Worm (Caenorhabditis elegans): ENCODE results near the gene acs-3.

- TF ChIP-seq akir-1 (GFP tag; optimal IDR thresholded peaks at IDR 0.05) (no peak), snpc-4 (GFP tag; optimal IDR thresholded peaks at IDR 0.05) (no peak), snpc-4 (tag; optimal IDR thresholded peaks at IDR 0.05) (no peak)
Observed at ce11 chrV:2021283-2021682, 52.0 kb downstream of the acs-3 start.
